Worm (Caenorhabditis elegans) whole organism, L1 larva: ENCODE results near the gene B0546.5.
"Not testable (repeated sequence)": the region's sequence is repeated elsewhere in the genome, so short reads cannot be mapped to it uniquely, and the experiment has no call there.

Experiments
- C04F5.9 ChIP-seq: sonication (generic microtip); optimal IDR thresholded peaks from 2 replicates; lab custom pipeline; 2016; ENCODE audit warnings: missing genetic modification characterization, missing compliant biosample characterization
- C16A3.4 ChIP-seq: fragments of 150-350 bp; optimal IDR thresholded peaks from 2 replicates; lab custom pipeline; 2014; ENCODE audit warnings: missing biosample characterization, missing genetic modification characterization
- ama-1 ChIP-seq: fragments of 150-350 bp; optimal IDR thresholded peaks from 2 replicates; lab custom pipeline; 2014
- ceh-63 ChIP-seq: fragments of 200-800 bp; sonication (Bioruptor generic); optimal IDR thresholded peaks from 2 replicates; lab custom pipeline; 2018; ENCODE audit warnings: mild to moderate bottlenecking, missing genetic modification characterization, missing compliant biosample characterization
- ceh-8 ChIP-seq: fragments of 200-800 bp; sonication (Bioruptor generic); optimal IDR thresholded peaks from 2 replicates; lab custom pipeline; 2018; ENCODE audit warnings: mild to moderate bottlenecking, missing genetic modification characterization, moderate library complexity, missing compliant biosample characterization
- ceh-88 ChIP-seq: fragments of 200-800 bp; sonication (Bioruptor generic); IDR thresholded peaks from 2 replicates; pipeline ENCODE4 v1.3.6; 2022; ENCODE audit warnings: missing genetic modification characterization, missing compliant biosample characterization
- dsc-1 ChIP-seq: sonication (generic microtip); optimal IDR thresholded peaks from 2 replicates; lab custom pipeline; 2016; ENCODE audit warnings: mild to moderate bottlenecking, missing genetic modification characterization, missing compliant biosample characterization
- egl-13 ChIP-seq: sonication (generic microtip); optimal IDR thresholded peaks from 2 replicates; lab custom pipeline; 2016; ENCODE audit warnings: missing genotype, missing genetic modification reagents, missing genetic modification characterization, missing compliant biosample characterization
- ets-5 ChIP-seq: fragments of 200-800 bp; sonication (Bioruptor generic); IDR thresholded peaks from 2 replicates; pipeline ENCODE4 v1.3.6; 2022; ENCODE audit warnings: missing genetic modification characterization, missing compliant biosample characterization
- fkh-4 ChIP-seq: sonication (generic microtip); optimal IDR thresholded peaks from 2 replicates; lab custom pipeline; 2016; ENCODE audit warnings: missing compliant biosample characterization, missing genetic modification characterization, borderline replicate concordance
- irx-1 ChIP-seq: sonication (generic microtip); optimal IDR thresholded peaks from 2 replicates; lab custom pipeline; 2016; ENCODE audit warnings: missing genetic modification characterization, missing compliant biosample characterization
- isw-1 ChIP-seq: fragments of 200-800 bp; sonication (Bioruptor generic); IDR thresholded peaks from 2 replicates; pipeline ENCODE4 v1.3.6; 2022; ENCODE audit warnings: missing genetic modification characterization, missing compliant biosample characterization
- lin-13 ChIP-seq: fragments of 150-350 bp; optimal IDR thresholded peaks from 2 replicates; lab custom pipeline; 2014; ENCODE audit warnings: missing biosample characterization, missing genetic modification reagents, missing genetic modification characterization
- lin-14 ChIP-seq: fragments of 200-800 bp; sonication (Bioruptor generic); optimal IDR thresholded peaks from 2 replicates; lab custom pipeline; 2018; ENCODE audit warnings: mild to moderate bottlenecking, missing genetic modification characterization, moderate library complexity, missing compliant biosample characterization
- lin-15B ChIP-seq: fragments of 150-350 bp; sonication (generic microtip); optimal IDR thresholded peaks from 3 replicates; lab custom pipeline; 2014; ENCODE audit warnings: missing biosample characterization, missing genetic modification characterization
- lin-39 ChIP-seq: fragments of 150-350 bp; optimal IDR thresholded peaks from 2 replicates; lab custom pipeline; 2014; ENCODE audit warnings: missing biosample characterization, missing genetic modification reagents, missing genetic modification characterization
- lsy-2 ChIP-seq, 2 experiments: fragments of 150-350 bp; optimal IDR thresholded peaks; 2 replicates each; lab custom pipeline; 2014; ENCODE audit warnings: missing biosample characterization in 2 of 2, missing genetic modification characterization in 2 of 2
- mab-9 ChIP-seq: fragments of 200-800 bp; sonication (Bioruptor generic); IDR thresholded peaks from 2 replicates; pipeline ENCODE4 v1.3.6; 2022; ENCODE audit warnings: missing genetic modification reagents, missing genetic modification characterization, missing compliant biosample characterization
- mdl-1 ChIP-seq, 2 experiments: fragments of 150-350 bp; optimal IDR thresholded peaks; 2 replicates each; lab custom pipeline; 2014 to 2017; ENCODE audit warnings: missing biosample characterization in 2 of 2, missing genetic modification characterization in 2 of 2, inconsistent platforms in 1 of 2
- nhr-19 ChIP-seq: fragments of 200-800 bp; sonication (Bioruptor generic); conservative IDR thresholded peaks from 2 replicates; pipeline ENCODE4 v1.3.6; 2022; ENCODE audit warnings: missing genetic modification characterization, missing compliant biosample characterization
- nhr-20 ChIP-seq: sonication (generic microtip); optimal IDR thresholded peaks from 2 replicates; lab custom pipeline; 2016; ENCODE audit warnings: mild to moderate bottlenecking, missing genetic modification characterization, missing compliant biosample characterization
- nhr-28 ChIP-seq: fragments of 150-350 bp; optimal IDR thresholded peaks from 2 replicates; lab custom pipeline; 2014; ENCODE audit warnings: missing biosample characterization, missing genetic modification characterization
- nhr-47 ChIP-seq: sonication (generic microtip); optimal IDR thresholded peaks from 2 replicates; lab custom pipeline; 2016; ENCODE audit warnings: mild to moderate bottlenecking, missing genetic modification characterization, moderate library complexity, missing compliant biosample characterization
- nhr-71 ChIP-seq: sonication (generic microtip); optimal IDR thresholded peaks from 2 replicates; lab custom pipeline; 2016; ENCODE audit warnings: mild to moderate bottlenecking, missing genetic modification characterization, moderate library complexity, missing compliant biosample characterization
- nhr-85 ChIP-seq: sonication (generic microtip); peaks from one replicate; lab custom pipeline; 2016; ENCODE audit warnings: missing genetic modification characterization, inconsistent platforms, missing compliant biosample characterization
- pag-3 ChIP-seq: sonication (generic microtip); optimal IDR thresholded peaks from 2 replicates; lab custom pipeline; 2017; ENCODE audit warnings: missing genetic modification characterization, mild to moderate bottlenecking, missing compliant biosample characterization, antibody characterized with exemption, borderline replicate concordance; ENCODE audit not compliant: insufficient read depth
- pqm-1 ChIP-seq: sonication (generic microtip); optimal IDR thresholded peaks from 3 replicates; lab custom pipeline; 2017; ENCODE audit warnings: missing biosample characterization, missing genetic modification characterization
- rnt-1 ChIP-seq: sonication (generic microtip); optimal IDR thresholded peaks from 2 replicates; lab custom pipeline; 2016; ENCODE audit warnings: mild to moderate bottlenecking, missing genetic modification characterization, moderate library complexity, missing compliant biosample characterization
- skn-1 ChIP-seq: fragments of 150-350 bp; optimal IDR thresholded peaks from 2 replicates; lab custom pipeline; 2014; ENCODE audit warnings: missing biosample characterization, missing genetic modification characterization
- snpc-4 ChIP-seq: fragments of 150-350 bp; optimal IDR thresholded peaks from 2 replicates; lab custom pipeline; 2014; ENCODE audit warnings: missing biosample characterization, missing genetic modification characterization
- tlp-1 ChIP-seq: fragments of 150-350 bp; optimal IDR thresholded peaks from 2 replicates; lab custom pipeline; 2014; ENCODE audit warnings: missing biosample characterization, missing genetic modification characterization
- unc-130 ChIP-seq: fragments of 150-350 bp; optimal IDR thresholded peaks from 2 replicates; lab custom pipeline; 2017; ENCODE audit warnings: missing biosample characterization, missing genetic modification characterization, inconsistent platforms
- vab-15 ChIP-seq: sonication (generic microtip); optimal IDR thresholded peaks from 2 replicates; lab custom pipeline; 2017; ENCODE audit warnings: missing genotype, mild to moderate bottlenecking, missing genetic modification characterization, missing compliant biosample characterization
- zag-1 ChIP-seq: fragments of 150-350 bp; optimal IDR thresholded peaks from 2 replicates; lab custom pipeline; 2014; ENCODE audit warnings: missing biosample characterization, missing genetic modification characterization
- ztf-11 ChIP-seq, 2 experiments: sonication (generic microtip); optimal IDR thresholded peaks; 2 replicates each; lab custom pipeline; 2016 to 2017; ENCODE audit warnings: missing genetic modification characterization in 2 of 2, missing biosample characterization in 1 of 2, missing compliant biosample characterization in 1 of 2
- ztf-4 ChIP-seq: fragments of 150-350 bp; optimal IDR thresholded peaks from 2 replicates; lab custom pipeline; 2014; ENCODE audit warnings: missing biosample characterization, missing genetic modification characterization

Gene B0546.5

ce11 chrIV:3389999-3390398 lies at the start of gene B0546.5:
B0546.5 (minus strand) TSS chrIV:3390099.
- not testable (repeated sequence) for TF ChIP-seq C04F5.9 (tag; lab: Kevin White, UChicago); ets-5 (GFP tag; lab: Robert Waterston, UW); mdl-1 (tag; optimal IDR thresholded peaks at IDR 0.05; lab: Kevin White, UChicago)

- TF ChIP-seq nhr-71 (peak; percentile 51), unc-130 (tag; lab: Kevin White, UChicago) (no peak), ceh-8 (GFP tag; lab: Kevin White, UChicago) (no peak), lin-14 (peak; percentile 70), ama-1 (no peak), fkh-4 (tag; lab: Kevin White, UChicago) (no peak), snpc-4 (tag; lab: Kevin White, UChicago) (no peak), nhr-20 (tag; lab: Kevin White, UChicago) (peak; percentile 11), C16A3.4 (tag; lab: Kevin White, UChicago) (no peak), mab-9 (no peak), nhr-85 (peak; percentile 95), rnt-1 (peak; percentile 8), egl-13 (tag; lab: Kevin White, UChicago) (no peak), skn-1 (tag; lab: Kevin White, UChicago) (no peak), isw-1 (no peak)
Observed at ce11 chrIV:3439354-3439753, 49.5 kb upstream of the B0546.5 start, which contains the start of gene grd-3. grd-3 (plus strand) TSS chrIV:3439655.

- peak; percentile 87 for TF ChIP-seq nhr-85
- TF ChIP-seq ama-1, result no peak
Observed at ce11 chrIV:3438022-3438421, 48.1 kb upstream of the B0546.5 start, which contains the start of gene grd-13. grd-13 (plus strand) TSS chrIV:3438312.

- TF ChIP-seq ceh-63 (GFP tag; lab: Kevin White, UChicago) (no peak), ceh-88 (GFP tag; lab: Robert Waterston, UW) (no peak), lin-15B (tag; lab: Kevin White, UChicago) (no peak), fkh-4 (tag; lab: Kevin White, UChicago) (no peak), vab-15 (tag; lab: Kevin White, UChicago) (no peak), dsc-1 (no peak), pqm-1 (no peak), zag-1 (tag; lab: Kevin White, UChicago) (no peak), ztf-11 (tag; optimal IDR thresholded peaks at IDR 0.05; lab: Kevin White, UChicago) (no peak), nhr-28 (tag; lab: Kevin White, UChicago) (no peak), tlp-1 (no peak), lin-14 (no peak), pag-3 (tag; lab: Kevin White, UChicago) (no peak), lsy-2 (tag; optimal IDR thresholded peaks at IDR 0.05; lab: Kevin White, UChicago) (no peak), egl-13 (tag; lab: Kevin White, UChicago) (no peak), lin-13 (GFP tag; lab: Kevin White, UChicago) (no peak), ztf-4 (tag; lab: Kevin White, UChicago) (no peak), irx-1 (tag; lab: Kevin White, UChicago) (no peak), nhr-19 (GFP tag; lab: Robert Waterston, UW) (no peak)
Observed at ce11 chrIV:3436021-3436420, 46.1 kb upstream of the B0546.5 start, which contains the start of gene srz-32. srz-32 (plus strand) TSS chrIV:3436321.

ce11 chrIV:3433387-3433786 lies 43.5 kb upstream of the B0546.5 start, which contains the start of gene C04C3.7:
C04C3.7 (minus strand) TSS chrIV:3433487.
- TF ChIP-seq fkh-4 (tag; lab: Kevin White, UChicago); nhr-47; lin-39 (tag; lab: Kevin White, UChicago): not testable (repeated sequence)
